Fruit fly (Drosophila melanogaster): Measurements from ENCODE around the gene Rpt3R.
A peak's percentile ranks its signal among the peaks of the same experiment; 100 is the strongest.

The Rpt3R gene

dm6 chr3R:9777941-9778360 lies 21.6 kb upstream of the Rpt3R start, which contains the start of gene RpS29 (continued):
- TF ChIP-seq CG12155 (GFP tag; optimal IDR thresholded peaks at IDR 0.05) (peak; percentile 97), Stat92E (GFP tag; optimal IDR thresholded peaks at IDR 0.05) (peak in 1 of 3 experiments; percentile 23), CG7963 (GFP tag; IDR thresholded peaks at IDR 0.05; ENCODE audit: partially characterized antibody) (peak; percentile 79), CG8359 (GFP tag; optimal IDR thresholded peaks at IDR 0.05; ENCODE audit: borderline replicate concordance) (no peak), cas (GFP tag; IDR thresholded peaks at IDR 0.05) (peak; percentile 68; the same call in 1 of the 2 replicates), ara (GFP tag; IDR thresholded peaks at IDR 0.05) (peak; percentile 60; the same call in 1 of the 2 replicates), zen2 (GFP tag; IDR thresholded peaks at IDR 0.05; ENCODE audit: partially characterized antibody) (peak; percentile 93), CG3838 (GFP tag; optimal IDR thresholded peaks at IDR 0.05) (no peak), CG3163 (GFP tag; optimal IDR thresholded peaks at IDR 0.05) (peak; percentile 80), mld (GFP tag; IDR thresholded peaks at IDR 0.05; ENCODE audit: partially characterized antibody) (peak; percentile 81), CG2116 (GFP tag; optimal IDR thresholded peaks at IDR 0.05) (peak; percentile 98), CG7372 (GFP tag; IDR thresholded peaks at IDR 0.05) (peak; percentile 77), scrt (GFP tag; optimal IDR thresholded peaks at IDR 0.05) (peak; percentile 73), CG12391 (tag; optimal IDR thresholded peaks at IDR 0.05) (peak; percentile 84), CG10366 (GFP tag; IDR thresholded peaks at IDR 0.05) (peak; percentile 86), Sox102F (GFP tag; optimal IDR thresholded peaks at IDR 0.05) (peak; percentile 14), CG34376 (GFP tag; optimal IDR thresholded peaks at IDR 0.05) (peak; percentile 92), grau (tag; optimal IDR thresholded peaks at IDR 0.05) (peak; percentile 76), CG1832 (GFP tag; optimal IDR thresholded peaks at IDR 0.05) (no peak), kah (GFP tag; optimal IDR thresholded peaks at IDR 0.05) (peak; percentile 45), CG17359 (tag; optimal IDR thresholded peaks at IDR 0.05) (peak; percentile 64), CG6683 (GFP tag; optimal IDR thresholded peaks at IDR 0.05) (peak; percentile 73), sima (GFP tag; optimal IDR thresholded peaks at IDR 0.05) (peak; percentile 44), CG4707 (GFP tag; optimal IDR thresholded peaks at IDR 0.05) (no peak), run (tag; optimal IDR thresholded peaks at IDR 0.05) (peak; percentile 49), Dip3 (GFP tag; optimal IDR thresholded peaks at IDR 0.05) (peak; percentile 72), lola (GFP tag; optimal IDR thresholded peaks at IDR 0.05) (peak in 1 of 3 experiments; percentile 39), nerfin-1 (tag; optimal IDR thresholded peaks at IDR 0.05) (peak; percentile 75), tio (GFP tag; optimal IDR thresholded peaks at IDR 0.05) (no peak), trem (tag; optimal IDR thresholded peaks at IDR 0.05) (peak; percentile 92), ato (GFP tag; IDR thresholded peaks at IDR 0.05; ENCODE audit: partially characterized antibody) (peak; percentile 88), Nf-YB (GFP tag; optimal IDR thresholded peaks at IDR 0.05) (peak; percentile 49), H15 (GFP tag; IDR thresholded peaks at IDR 0.05) (peak; percentile 68; the same call in 1 of the 3 replicates), sug (tag; optimal IDR thresholded peaks at IDR 0.05) (peak; percentile 89), Gsc (GFP tag; IDR thresholded peaks at IDR 0.05) (no peak), Poxn (GFP tag; IDR thresholded peaks at IDR 0.05) (peak; percentile 60; the same call in 1 of the 2 replicates), Dfd (GFP tag; optimal IDR thresholded peaks at IDR 0.05) (no peak), CG10209 (GFP tag; optimal IDR thresholded peaks at IDR 0.05) (peak; percentile 72), Mad (GFP tag; optimal IDR thresholded peaks at IDR 0.05) (peak; percentile 85), lilli (GFP tag; optimal IDR thresholded peaks at IDR 0.05) (peak; percentile 91), Fer1 (GFP tag; optimal IDR thresholded peaks at IDR 0.05) (peak; percentile 89), CG3281 (GFP tag; optimal IDR thresholded peaks at IDR 0.05) (peak; percentile 85), psq (GFP tag; optimal IDR thresholded peaks at IDR 0.05) (peak; percentile 50), CG9932 (GFP tag; IDR thresholded peaks at IDR 0.05) (peak; percentile 95), CG6813 (GFP tag; optimal IDR thresholded peaks at IDR 0.05) (peak; percentile 82), bbx (GFP tag; IDR thresholded peaks at IDR 0.05; ENCODE audit: partially characterized antibody) (peak; percentile 95), CG7786 (GFP tag; optimal IDR thresholded peaks at IDR 0.05) (peak; percentile 86), Lpt (GFP tag; optimal IDR thresholded peaks at IDR 0.05) (no peak), Usf (GFP tag; optimal IDR thresholded peaks at IDR 0.05) (peak; percentile 58)
